Worm (Caenorhabditis elegans): ENCODE data around the gene H14N18.4.

ce11 chrV:8927715-8928114, 1.1 kb downstream of the H14N18.4 start:
- no peak for TF ChIP-seq fos-1 (tag; optimal IDR thresholded peaks at IDR 0.05)
- TF ChIP-seq ama-1 (optimal IDR thresholded peaks at IDR 0.05), result no peak

Data from whole organism, L3 larva.